Worm (Caenorhabditis elegans) whole organism, L1 larva: ENCODE results near the gene T13C5.3.
A peak's percentile ranks its signal among the peaks of the same experiment; 100 is the strongest.

ENCODE experiments used
- C04F5.9 ChIP-seq: sonication (generic microtip); optimal IDR thresholded peaks from 2 replicates; lab custom pipeline; 2016; ENCODE audit warnings: missing genetic modification characterization, missing compliant biosample characterization
- C16A3.4 ChIP-seq: fragments of 150-350 bp; optimal IDR thresholded peaks from 2 replicates; lab custom pipeline; 2014; ENCODE audit warnings: missing biosample characterization, missing genetic modification characterization
- F16B12.6 ChIP-seq: fragments of 150-350 bp; optimal IDR thresholded peaks from 2 replicates; lab custom pipeline; 2014; ENCODE audit warnings: missing biosample characterization, missing genetic modification characterization
- Y116A8C.19 ChIP-seq: sonication (generic microtip); optimal IDR thresholded peaks from 2 replicates; lab custom pipeline; 2016; ENCODE audit warnings: missing compliant biosample characterization, missing genetic modification characterization, borderline replicate concordance
- ceh-8 ChIP-seq: fragments of 200-800 bp; sonication (Bioruptor generic); optimal IDR thresholded peaks from 2 replicates; lab custom pipeline; 2018; ENCODE audit warnings: mild to moderate bottlenecking, missing genetic modification characterization, moderate library complexity, missing compliant biosample characterization
- ceh-82 ChIP-seq, 3 experiments: fragments of 150-350 bp in 1 of 3; sonication (generic microtip) in 2 of 3; optimal IDR thresholded peaks; 2 replicates each; lab custom pipeline; 2014 to 2017; ENCODE audit warnings: missing biosample characterization in 3 of 3, missing genetic modification characterization in 3 of 3
- ceh-88 ChIP-seq: fragments of 200-800 bp; sonication (Bioruptor generic); IDR thresholded peaks from 2 replicates; pipeline ENCODE4 v1.3.6; 2022; ENCODE audit warnings: missing genetic modification characterization, missing compliant biosample characterization
- ces-1 ChIP-seq: fragments of 150-350 bp; optimal IDR thresholded peaks from 2 replicates; lab custom pipeline; 2014; ENCODE audit warnings: missing biosample characterization, missing genetic modification reagents, missing genetic modification characterization
- dsc-1 ChIP-seq: sonication (generic microtip); optimal IDR thresholded peaks from 2 replicates; lab custom pipeline; 2016; ENCODE audit warnings: mild to moderate bottlenecking, missing genetic modification characterization, missing compliant biosample characterization
- efl-1 ChIP-seq, 4 experiments: fragments of 150-350 bp; optimal IDR thresholded peaks in 3 of 4; peaks in 1 of 4; 1 replicate in 1 of 4; 2 replicates in 3 of 4; lab custom pipeline; 2014; ENCODE audit warnings: missing biosample characterization in 2 of 4, missing genetic modification characterization in 2 of 4, missing genetic modification reagents in 2 of 4
- egl-27 ChIP-seq, 2 experiments: fragments of 150-350 bp in 1 of 2; sonication (generic microtip); optimal IDR thresholded peaks; 3 replicates each; lab custom pipeline; 2017 to 2018; ENCODE audit warnings: missing biosample characterization in 2 of 2, missing genetic modification characterization in 2 of 2, missing genetic modification reagents in 2 of 2
- elt-2 ChIP-seq: sonication (generic microtip); optimal IDR thresholded peaks from 2 replicates; lab custom pipeline; 2016; ENCODE audit warnings: missing genetic modification characterization, mild to moderate bottlenecking, inconsistent platforms, missing compliant biosample characterization, missing genetic modification reagents
- elt-3 ChIP-seq, 6 experiments: fragments of 150-350 bp in 1 of 6; sonication (generic microtip); optimal IDR thresholded peaks; 2 replicates each; lab custom pipeline; 2017 to 2018; ENCODE audit warnings: missing biosample characterization in 6 of 6, missing genetic modification characterization in 6 of 6, inconsistent platforms in 1 of 6
- fkh-10 ChIP-seq: sonication (generic microtip); optimal IDR thresholded peaks from 2 replicates; lab custom pipeline; 2017; ENCODE audit warnings: missing biosample characterization, missing genetic modification reagents, missing genetic modification characterization
- fkh-8 ChIP-seq: sonication (generic microtip); optimal IDR thresholded peaks from 2 replicates; lab custom pipeline; 2016; ENCODE audit warnings: mild to moderate bottlenecking, missing genetic modification characterization, missing compliant biosample characterization
- fos-1 ChIP-seq: fragments of 150-350 bp; optimal IDR thresholded peaks from 2 replicates; lab custom pipeline; 2014; ENCODE audit warnings: missing biosample characterization, missing genetic modification characterization
- hpl-2 ChIP-seq: fragments of 150-350 bp; optimal IDR thresholded peaks from 2 replicates; lab custom pipeline; 2014; ENCODE audit warnings: missing biosample characterization, missing genetic modification reagents, missing genetic modification characterization
- irx-1 ChIP-seq: sonication (generic microtip); optimal IDR thresholded peaks from 2 replicates; lab custom pipeline; 2016; ENCODE audit warnings: missing genetic modification characterization, missing compliant biosample characterization
- jun-1 ChIP-seq: fragments of 150-350 bp; optimal IDR thresholded peaks from 2 replicates; lab custom pipeline; 2014; ENCODE audit warnings: missing biosample characterization, missing genetic modification reagents, missing genetic modification characterization
- lin-14 ChIP-seq: fragments of 200-800 bp; sonication (Bioruptor generic); optimal IDR thresholded peaks from 2 replicates; lab custom pipeline; 2018; ENCODE audit warnings: mild to moderate bottlenecking, missing genetic modification characterization, moderate library complexity, missing compliant biosample characterization
- lin-15B ChIP-seq: fragments of 150-350 bp; sonication (generic microtip); optimal IDR thresholded peaks from 3 replicates; lab custom pipeline; 2014; ENCODE audit warnings: missing biosample characterization, missing genetic modification characterization
- lin-35 ChIP-seq, 2 experiments: fragments of 150-350 bp; optimal IDR thresholded peaks; 2 replicates each; lab custom pipeline; 2014; ENCODE audit warnings: missing biosample characterization in 2 of 2, missing genetic modification characterization in 2 of 2, missing genetic modification reagents in 2 of 2
- lir-3 ChIP-seq: sonication (generic microtip); optimal IDR thresholded peaks from 2 replicates; lab custom pipeline; 2016; ENCODE audit warnings: mild to moderate bottlenecking, missing genetic modification characterization, moderate library complexity, missing compliant biosample characterization; ENCODE audit not compliant: poor library complexity
- lsy-2 ChIP-seq, 2 experiments: fragments of 150-350 bp; optimal IDR thresholded peaks; 2 replicates each; lab custom pipeline; 2014; ENCODE audit warnings: missing biosample characterization in 2 of 2, missing genetic modification characterization in 2 of 2
- mef-2 ChIP-seq: fragments of 150-350 bp; optimal IDR thresholded peaks from 2 replicates; lab custom pipeline; 2014; ENCODE audit warnings: missing biosample characterization, missing genetic modification characterization
- mep-1 ChIP-seq: fragments of 150-350 bp; optimal IDR thresholded peaks from 2 replicates; lab custom pipeline; 2014; ENCODE audit warnings: missing biosample characterization, missing genetic modification characterization
- nhr-11 ChIP-seq: fragments of 150-350 bp; optimal IDR thresholded peaks from 2 replicates; lab custom pipeline; 2014; ENCODE audit warnings: missing biosample characterization, missing genetic modification characterization
- nhr-12 ChIP-seq: sonication (generic microtip); optimal IDR thresholded peaks from 2 replicates; lab custom pipeline; 2017; ENCODE audit warnings: missing biosample characterization, missing genetic modification characterization
- nhr-19 ChIP-seq: fragments of 200-800 bp; sonication (Bioruptor generic); conservative IDR thresholded peaks from 2 replicates; pipeline ENCODE4 v1.3.6; 2022; ENCODE audit warnings: missing genetic modification characterization, missing compliant biosample characterization
- nhr-20 ChIP-seq: sonication (generic microtip); optimal IDR thresholded peaks from 2 replicates; lab custom pipeline; 2016; ENCODE audit warnings: mild to moderate bottlenecking, missing genetic modification characterization, missing compliant biosample characterization
- nhr-28 ChIP-seq: fragments of 150-350 bp; optimal IDR thresholded peaks from 2 replicates; lab custom pipeline; 2014; ENCODE audit warnings: missing biosample characterization, missing genetic modification characterization
- nhr-47 ChIP-seq: sonication (generic microtip); optimal IDR thresholded peaks from 2 replicates; lab custom pipeline; 2016; ENCODE audit warnings: mild to moderate bottlenecking, missing genetic modification characterization, moderate library complexity, missing compliant biosample characterization
- nhr-71 ChIP-seq: sonication (generic microtip); optimal IDR thresholded peaks from 2 replicates; lab custom pipeline; 2016; ENCODE audit warnings: mild to moderate bottlenecking, missing genetic modification characterization, moderate library complexity, missing compliant biosample characterization
- nhr-77 ChIP-seq: fragments of 150-350 bp; optimal IDR thresholded peaks from 2 replicates; lab custom pipeline; 2014; ENCODE audit warnings: missing biosample characterization, missing genetic modification characterization
- nhr-85 ChIP-seq: sonication (generic microtip); peaks from one replicate; lab custom pipeline; 2016; ENCODE audit warnings: missing genetic modification characterization, inconsistent platforms, missing compliant biosample characterization
- nhr-90 ChIP-seq: sonication (generic microtip); optimal IDR thresholded peaks from 2 replicates; lab custom pipeline; 2016; ENCODE audit warnings: mild to moderate bottlenecking, missing genetic modification characterization, missing compliant biosample characterization; ENCODE audit not compliant: poor library complexity
- pqm-1 ChIP-seq: sonication (generic microtip); optimal IDR thresholded peaks from 3 replicates; lab custom pipeline; 2017; ENCODE audit warnings: missing biosample characterization, missing genetic modification characterization
- rnt-1 ChIP-seq: sonication (generic microtip); optimal IDR thresholded peaks from 2 replicates; lab custom pipeline; 2016; ENCODE audit warnings: mild to moderate bottlenecking, missing genetic modification characterization, moderate library complexity, missing compliant biosample characterization
- skn-1 ChIP-seq: fragments of 150-350 bp; optimal IDR thresholded peaks from 2 replicates; lab custom pipeline; 2014; ENCODE audit warnings: missing biosample characterization, missing genetic modification characterization
- snu-23 ChIP-seq: sonication (generic microtip); optimal IDR thresholded peaks from 2 replicates; lab custom pipeline; 2016; ENCODE audit warnings: missing genetic modification characterization, missing compliant biosample characterization
- swsn-7 ChIP-seq: sonication (generic microtip); optimal IDR thresholded peaks from 2 replicates; lab custom pipeline; 2016; ENCODE audit warnings: missing genetic modification characterization, missing compliant biosample characterization
- tbx-2 ChIP-seq: sonication (generic microtip); optimal IDR thresholded peaks from 2 replicates; lab custom pipeline; 2016; ENCODE audit warnings: missing genetic modification characterization, missing compliant biosample characterization
- unc-130 ChIP-seq: fragments of 150-350 bp; optimal IDR thresholded peaks from 2 replicates; lab custom pipeline; 2017; ENCODE audit warnings: missing biosample characterization, missing genetic modification characterization, inconsistent platforms
- unc-86 ChIP-seq: sonication (generic microtip); optimal IDR thresholded peaks from 2 replicates; lab custom pipeline; 2016; ENCODE audit warnings: missing genetic modification characterization, missing compliant biosample characterization
- unc-98 ChIP-seq: fragments of 200-800 bp; sonication (Bioruptor generic); IDR thresholded peaks from 2 replicates; pipeline ENCODE4 v1.3.6; 2022; ENCODE audit warnings: missing genetic modification characterization, missing compliant biosample characterization
- vab-15 ChIP-seq: sonication (generic microtip); optimal IDR thresholded peaks from 2 replicates; lab custom pipeline; 2017; ENCODE audit warnings: missing genotype, mild to moderate bottlenecking, missing genetic modification characterization, missing compliant biosample characterization
- xbp-1 ChIP-seq: sonication (generic microtip); optimal IDR thresholded peaks from 2 replicates; lab custom pipeline; 2016; ENCODE audit warnings: missing genetic modification characterization, missing compliant biosample characterization
- ztf-11 ChIP-seq, 2 experiments: sonication (generic microtip); optimal IDR thresholded peaks; 2 replicates each; lab custom pipeline; 2016 to 2017; ENCODE audit warnings: missing genetic modification characterization in 2 of 2, missing biosample characterization in 1 of 2, missing compliant biosample characterization in 1 of 2
- ztf-4 ChIP-seq: fragments of 150-350 bp; optimal IDR thresholded peaks from 2 replicates; lab custom pipeline; 2014; ENCODE audit warnings: missing biosample characterization, missing genetic modification characterization

Gene T13C5.3

DNA sequence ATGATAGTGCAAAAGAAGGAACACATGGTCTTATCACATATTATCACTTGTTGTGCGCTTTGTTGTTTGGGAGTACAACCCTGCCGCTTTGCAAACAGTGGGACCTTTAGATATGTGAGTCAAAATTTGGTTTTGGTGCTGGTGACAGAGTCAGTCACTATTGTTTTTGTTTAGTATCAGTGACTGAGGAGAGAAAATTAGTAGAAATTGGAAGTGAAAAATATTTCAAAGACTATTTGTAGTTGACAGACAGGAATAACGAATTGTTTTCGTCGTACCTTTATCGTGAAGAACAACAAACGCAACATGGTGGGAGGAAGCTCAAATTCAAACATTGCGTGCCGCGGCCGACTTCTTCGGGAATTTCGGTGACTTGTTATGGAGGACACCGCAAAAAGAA is 38.2 kb downstream of the T13C5.3 start, which contains the start of gene lrch-1:
TSS of gene lrch-1 (minus strand) at position 101 of the 400 bp plus-strand sequence.
- TF ChIP-seq ztf-11 (tag; optimal IDR thresholded peaks at IDR 0.05; lab: Kevin White, UChicago) (no peak), C04F5.9 (tag; lab: Kevin White, UChicago) (no peak), fos-1 (tag; lab: Kevin White, UChicago) (no peak), ztf-4 (tag; lab: Kevin White, UChicago) (no peak), ces-1 (GFP tag; lab: Kevin White, UChicago) (no peak), nhr-28 (no peak), ceh-82 (tag; optimal IDR thresholded peaks at IDR 0.05; lab: Kevin White, UChicago) (no peak), nhr-77 (tag; lab: Kevin White, UChicago) (no peak), egl-27 (tag; optimal IDR thresholded peaks at IDR 0.05; lab: Kevin White, UChicago) (no peak)

DNA sequence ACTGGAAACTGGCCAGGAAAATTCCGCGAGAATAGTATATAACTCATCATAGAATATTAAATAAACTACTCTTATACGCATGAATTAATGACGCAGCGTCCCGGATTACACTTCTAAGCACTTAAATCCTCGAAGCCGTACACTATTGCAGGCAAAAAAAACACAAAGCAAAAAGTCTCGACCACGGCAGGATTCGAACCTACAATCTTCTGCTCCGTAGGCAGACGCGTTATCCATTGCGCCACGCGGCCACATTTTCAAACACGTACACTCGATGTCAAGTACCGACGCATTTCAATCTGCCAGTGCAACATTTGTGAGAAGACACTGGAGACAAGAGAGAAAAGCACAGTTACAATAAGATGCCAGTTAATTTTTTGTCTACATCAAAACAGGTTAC is 41.6 kb downstream of the T13C5.3 start:
- peak; percentile 27 for TF ChIP-seq fos-1 (tag; lab: Kevin White, UChicago)
- peak; percentile 23 for TF ChIP-seq skn-1 (tag; lab: Kevin White, UChicago)
- peak; percentile 75 for TF ChIP-seq nhr-47 (tag; lab: Kevin White, UChicago)
- TF ChIP-seq tbx-2, result peak; percentile 55
- peak; percentile 72 for TF ChIP-seq nhr-19 (GFP tag; lab: Robert Waterston, UW)
- peak; percentile 23 for TF ChIP-seq lir-3
- TF ChIP-seq jun-1, result peak; percentile 23
- peak; percentile 72 for TF ChIP-seq dsc-1
- no peak for TF ChIP-seq ceh-8 (GFP tag; lab: Kevin White, UChicago)
- peak; percentile 5; the same call in 1 of the 2 replicates for TF ChIP-seq unc-98 (GFP tag; lab: Robert Waterston, UW)
- TF ChIP-seq elt-2, result no peak
- peak; percentile 67 for TF ChIP-seq nhr-90 (tag; lab: Kevin White, UChicago)
- TF ChIP-seq rnt-1 (tag; lab: Kevin White, UChicago), result peak; percentile 77
- TF ChIP-seq nhr-77 (tag; lab: Kevin White, UChicago), result peak; percentile 14
- TF ChIP-seq lin-15B (tag; lab: Kevin White, UChicago), result no peak
- peak; percentile 42; the same call in 1 of the 2 replicates for TF ChIP-seq ceh-88
- TF ChIP-seq fkh-8 (tag; lab: Kevin White, UChicago), result peak; percentile 46
- TF ChIP-seq mep-1 (tag; lab: Kevin White, UChicago), result peak; percentile 56
- peak; percentile 69 for TF ChIP-seq C16A3.4 (tag; lab: Kevin White, UChicago)
- TF ChIP-seq pqm-1, result no peak
- TF ChIP-seq unc-86 (tag; lab: Kevin White, UChicago), result peak; percentile 45
- TF ChIP-seq nhr-28, result no peak
- peak; percentile 76 for TF ChIP-seq snu-23 (GFP tag; lab: Kevin White, UChicago)
- peak; percentile 72 for TF ChIP-seq nhr-71
- no peak for TF ChIP-seq nhr-11 (tag; lab: Kevin White, UChicago)
- no peak for TF ChIP-seq hpl-2 (GFP tag; lab: Kevin White, UChicago)
- no peak for TF ChIP-seq F16B12.6 (tag; lab: Kevin White, UChicago)
- peak in 1 of 6 experiments; percentile 58 for TF ChIP-seq elt-3 (tag; optimal IDR thresholded peaks at IDR 0.05; lab: Kevin White, UChicago)
- no peak for TF ChIP-seq vab-15 (tag; lab: Kevin White, UChicago)
- peak; percentile 66 for TF ChIP-seq lin-14 (GFP tag; lab: Kevin White, UChicago)
- peak; percentile 74 for TF ChIP-seq nhr-85 (tag; lab: Kevin White, UChicago)
- TF ChIP-seq lsy-2 (tag; optimal IDR thresholded peaks at IDR 0.05; lab: Kevin White, UChicago), result peak in 1 of 2 experiments; percentile 48
- TF ChIP-seq fkh-10, result no peak
- TF ChIP-seq mef-2 (tag; lab: Kevin White, UChicago), result no peak
- peak in 1 of 2 experiments; percentile 14 for TF ChIP-seq efl-1 (optimal IDR thresholded peaks at IDR 0.05; lab: Kevin White, UChicago)
- peak in 1 of 2 experiments; percentile 91 for TF ChIP-seq efl-1 (GFP tag; optimal IDR thresholded peaks at IDR 0.05 in 1 of 2; lab: Kevin White, UChicago)
- TF ChIP-seq unc-130, result no peak
- TF ChIP-seq xbp-1, result peak; percentile 64
- peak; percentile 65 for TF ChIP-seq nhr-20
- TF ChIP-seq swsn-7 (tag; lab: Kevin White, UChicago), result peak; percentile 50
- TF ChIP-seq ztf-11 (tag; optimal IDR thresholded peaks at IDR 0.05; lab: Kevin White, UChicago), result no peak
- peak; percentile 52 for TF ChIP-seq irx-1 (tag; lab: Kevin White, UChicago)
- no peak for TF ChIP-seq Y116A8C.19 (tag; lab: Kevin White, UChicago)
- no peak for TF ChIP-seq nhr-12 (tag; lab: Kevin White, UChicago)
- TF ChIP-seq lin-35 (GFP tag; optimal IDR thresholded peaks at IDR 0.05; lab: Kevin White, UChicago), result peak; percentile 9 to 68
- peak; percentile 24 to 55 (median 31) for TF ChIP-seq ceh-82 (tag; optimal IDR thresholded peaks at IDR 0.05; lab: Kevin White, UChicago)
